Fruit fly (Drosophila melanogaster): ENCODE data around the gene Fdx2.

Gene Fdx2

dm6 chr3L:4313299-4313698, 21.0 kb downstream of the Fdx2 start, which contains the start of gene Claspin (continued):
- TF ChIP-seq CG14710 (tag; optimal IDR thresholded peaks at IDR 0.05) = peak; percentile 35
- TF ChIP-seq Hr78 (GFP tag; optimal IDR thresholded peaks at IDR 0.05) = no peak
- no peak for TF ChIP-seq NK7.1 (GFP tag; optimal IDR thresholded peaks at IDR 0.05)
- TF ChIP-seq Mrtf (GFP tag; IDR thresholded peaks at IDR 0.05) = no peak
- no peak for TF ChIP-seq Asciz (GFP tag; optimal IDR thresholded peaks at IDR 0.05)
- no peak for TF ChIP-seq Gsc (GFP tag; IDR thresholded peaks at IDR 0.05)
- TF ChIP-seq CrebB (tag; optimal IDR thresholded peaks at IDR 0.05) = no peak
- no peak for TF ChIP-seq ab (GFP tag; optimal IDR thresholded peaks at IDR 0.05)
- no peak for TF ChIP-seq en (GFP tag; optimal IDR thresholded peaks at IDR 0.05)
- TF ChIP-seq chinmo (GFP tag; IDR thresholded peaks at IDR 0.05; ENCODE audit: partially characterized antibody) = no peak
- no peak for TF ChIP-seq org-1 (GFP tag; optimal IDR thresholded peaks at IDR 0.05)
- TF ChIP-seq CG1832 (GFP tag; optimal IDR thresholded peaks at IDR 0.05) = no peak
- peak; percentile 40 to 43 for TF ChIP-seq chif (GFP tag; optimal IDR thresholded peaks at IDR 0.05)
- peak; percentile 41 for TF ChIP-seq chn (GFP tag; optimal IDR thresholded peaks at IDR 0.05)
- TF ChIP-seq CG3407 (GFP tag; optimal IDR thresholded peaks at IDR 0.05) = no peak
- TF ChIP-seq ewg (GFP tag; optimal IDR thresholded peaks at IDR 0.05) = no peak
- TF ChIP-seq CG18476 (GFP tag; optimal IDR thresholded peaks at IDR 0.05) = no peak
- no peak for TF ChIP-seq CG2889 (GFP tag; IDR thresholded peaks at IDR 0.05)
- peak; percentile 60 for TF ChIP-seq mam (GFP tag; optimal IDR thresholded peaks at IDR 0.05)
- no peak for TF ChIP-seq D (optimal IDR thresholded peaks at IDR 0.05)
- TF ChIP-seq D (GFP tag; optimal IDR thresholded peaks at IDR 0.05) = no peak
- no peak for TF ChIP-seq Sry-β (GFP tag; optimal IDR thresholded peaks at IDR 0.05)
- TF ChIP-seq CG10462 (GFP tag; optimal IDR thresholded peaks at IDR 0.05) = peak; percentile 47
- no peak for TF ChIP-seq pb (GFP tag; optimal IDR thresholded peaks at IDR 0.05)
- TF ChIP-seq cato (GFP tag; optimal IDR thresholded peaks at IDR 0.05; ENCODE audit: borderline replicate concordance) = no peak
- TF ChIP-seq CG4707 (GFP tag; optimal IDR thresholded peaks at IDR 0.05) = no peak
- peak; percentile 35 for TF ChIP-seq CG1647 (GFP tag; optimal IDR thresholded peaks at IDR 0.05)
- TF ChIP-seq CG2129 (GFP tag; IDR thresholded peaks at IDR 0.05; ENCODE audit: partially characterized antibody) = no peak
- TF ChIP-seq oc (tag; optimal IDR thresholded peaks at IDR 0.05) = no peak
- TF ChIP-seq sna (GFP tag; IDR thresholded peaks at IDR 0.05; ENCODE audit: partially characterized antibody) = no peak
- peak; percentile 88 for TF ChIP-seq sens (GFP tag)
- peak; percentile 53 for TF ChIP-seq CG15601 (tag; optimal IDR thresholded peaks at IDR 0.05)
- no peak for TF ChIP-seq Hmr (GFP tag; optimal IDR thresholded peaks at IDR 0.05)
- no peak for TF ChIP-seq croc (GFP tag; conservative IDR thresholded peaks at IDR 0.05)
- TF ChIP-seq ind (GFP tag; optimal IDR thresholded peaks at IDR 0.05) = peak; percentile 22
- no peak for TF ChIP-seq phol (tag; optimal IDR thresholded peaks at IDR 0.05)
- TF ChIP-seq CG13775 (GFP tag; optimal IDR thresholded peaks at IDR 0.05) = no peak
- no peak for TF ChIP-seq ftz-f1 (GFP tag; optimal IDR thresholded peaks at IDR 0.05)
- peak; percentile 17; the same call in 1 of the 2 replicates for TF ChIP-seq H2.0 (GFP tag; IDR thresholded peaks at IDR 0.05)
- TF ChIP-seq TFAM (GFP tag; optimal IDR thresholded peaks at IDR 0.05) = no peak
- no peak for TF ChIP-seq crc (GFP tag; optimal IDR thresholded peaks at IDR 0.05)
- TF ChIP-seq Nf-YA (GFP tag; IDR thresholded peaks at IDR 0.05) = no peak
- TF ChIP-seq pum (GFP tag; optimal IDR thresholded peaks at IDR 0.05) = no peak
- no peak for TF ChIP-seq peb (GFP tag; IDR thresholded peaks at IDR 0.05)
- TF ChIP-seq Fer1 (GFP tag; optimal IDR thresholded peaks at IDR 0.05) = peak; percentile 33
- TF ChIP-seq crp (GFP tag; optimal IDR thresholded peaks at IDR 0.05) = peak; percentile 97 to 99
- TF ChIP-seq pros (GFP tag; optimal IDR thresholded peaks at IDR 0.05) = no peak
- TF ChIP-seq Max (GFP tag; optimal IDR thresholded peaks at IDR 0.05) = peak; percentile 19
- no peak for TF ChIP-seq btn (GFP tag; optimal IDR thresholded peaks at IDR 0.05)
- TF ChIP-seq CG15696 (tag; optimal IDR thresholded peaks at IDR 0.05) = no peak
- TF ChIP-seq Oaz (GFP tag; IDR thresholded peaks at IDR 0.05) = no peak
